Worm (Caenorhabditis elegans) whole organism, L4 larva: ENCODE results near the gene rga-9.

Source experiments
- F10B5.3 ChIP-seq: sonication (generic microtip); optimal IDR thresholded peaks from 2 replicates; lab custom pipeline; 2016; ENCODE audit warnings: mild to moderate bottlenecking, missing genetic modification characterization, missing compliant biosample characterization
- F37D6.2 ChIP-seq: sonication (generic microtip); optimal IDR thresholded peaks from 2 replicates; lab custom pipeline; 2016; ENCODE audit warnings: mild to moderate bottlenecking, missing genetic modification characterization, missing compliant biosample characterization
- F44E2.7 ChIP-seq: fragments of 200-800 bp; sonication (Bioruptor generic); IDR thresholded peaks from 2 replicates; pipeline ENCODE4 v2.1.2; 2022; ENCODE audit warnings: missing genetic modification characterization, missing compliant biosample characterization
- F49E8.2 ChIP-seq: sonication (generic microtip); optimal IDR thresholded peaks from 2 replicates; lab custom pipeline; 2016; ENCODE audit warnings: missing compliant biosample characterization, mild to moderate bottlenecking, missing genetic modification characterization, borderline replicate concordance
- T26A8.4 ChIP-seq: fragments of 200-800 bp; sonication (Bioruptor generic); IDR thresholded peaks from 2 replicates; pipeline ENCODE4 v1.3.6; 2022; ENCODE audit warnings: missing genetic modification characterization, missing compliant biosample characterization
- Y75B8A.6 ChIP-seq: fragments of 200-800 bp; sonication (Bioruptor generic); IDR thresholded peaks from 2 replicates; pipeline ENCODE4 v1.3.6; 2022; ENCODE audit warnings: missing genetic modification reagents, missing genetic modification characterization, missing compliant biosample characterization
- aly-2 ChIP-seq: sonication (generic microtip); optimal IDR thresholded peaks from 2 replicates; lab custom pipeline; 2018; ENCODE audit warnings: missing biosample characterization, missing genetic modification characterization
- ceh-20 ChIP-seq: fragments of 200-800 bp; sonication (Bioruptor generic); IDR thresholded peaks from 2 replicates; pipeline ENCODE4 v1.3.6; 2022; ENCODE audit warnings: missing genetic modification reagents, missing genetic modification characterization, missing compliant biosample characterization
- daf-16 ChIP-seq, 3 experiments: sonication (generic microtip); optimal IDR thresholded peaks; 2 replicates each; lab custom pipeline; 2016 to 2017; ENCODE audit warnings: missing genetic modification characterization in 3 of 3, missing genetic modification reagents in 3 of 3, mild to moderate bottlenecking in 2 of 3, missing compliant biosample characterization in 2 of 3, missing biosample characterization in 1 of 3, moderate library complexity in 1 of 3
- daf-8 ChIP-seq: fragments of 200-800 bp; sonication (Bioruptor generic); IDR thresholded peaks from 2 replicates; pipeline ENCODE4 v1.3.6; 2022; ENCODE audit warnings: missing genetic modification characterization, missing compliant biosample characterization
- dmd-6 ChIP-seq: fragments of 200-800 bp; sonication (Bioruptor generic); IDR thresholded peaks from 2 replicates; pipeline ENCODE4 v1.3.6; 2022; ENCODE audit warnings: missing genetic modification reagents, missing genetic modification characterization, missing compliant biosample characterization
- dve-1 ChIP-seq: sonication (generic microtip); optimal IDR thresholded peaks from 2 replicates; lab custom pipeline; 2017; ENCODE audit warnings: antibody characterized with exemption, mild to moderate bottlenecking, missing genetic modification characterization, missing compliant biosample characterization; ENCODE audit not compliant: insufficient read depth
- fkh-10 ChIP-seq: fragments of 150-350 bp; optimal IDR thresholded peaks from 2 replicates; lab custom pipeline; 2014; ENCODE audit warnings: missing biosample characterization, missing genetic modification reagents, missing genetic modification characterization
- hlh-11 ChIP-seq: fragments of 200-800 bp; sonication (Bioruptor generic); optimal IDR thresholded peaks from 2 replicates; lab custom pipeline; 2018; ENCODE audit warnings: mild to moderate bottlenecking, missing genetic modification characterization, missing compliant biosample characterization
- hmg-1.1 ChIP-seq: fragments of 200-800 bp; sonication (Bioruptor generic); IDR thresholded peaks from 2 replicates; pipeline ENCODE4 v1.3.6; 2022; ENCODE audit warnings: missing genetic modification reagents, missing genetic modification characterization, missing compliant biosample characterization
- jun-1 ChIP-seq: fragments of 150-350 bp; optimal IDR thresholded peaks from 2 replicates; lab custom pipeline; 2014; ENCODE audit warnings: missing biosample characterization, missing genetic modification reagents, missing genetic modification characterization
- lin-1 ChIP-seq: fragments of 200-800 bp; sonication (Bioruptor generic); IDR thresholded peaks from 2 replicates; pipeline ENCODE4 v1.3.6; 2022; ENCODE audit warnings: missing genetic modification reagents, missing genetic modification characterization, missing compliant biosample characterization
- lin-15B ChIP-seq: fragments of 150-350 bp; sonication (generic microtip); optimal IDR thresholded peaks from 3 replicates; lab custom pipeline; 2014; ENCODE audit warnings: missing biosample characterization, missing genetic modification characterization
- madf-9 ChIP-seq: fragments of 200-800 bp; sonication (Bioruptor generic); conservative IDR thresholded peaks from 2 replicates; pipeline ENCODE4 v1.3.6; 2022; ENCODE audit warnings: missing genetic modification reagents, missing genetic modification characterization, missing compliant biosample characterization
- mdl-1 ChIP-seq, 2 experiments: fragments of 150-350 bp in 1 of 2; sonication (generic microtip) in 1 of 2; optimal IDR thresholded peaks; 2 replicates each; lab custom pipeline; 2014 to 2017; ENCODE audit warnings: missing biosample characterization in 2 of 2, missing genetic modification characterization in 2 of 2
- mes-2 ChIP-seq: sonication (generic microtip); optimal IDR thresholded peaks from 2 replicates; lab custom pipeline; 2016; ENCODE audit warnings: missing genotype, mild to moderate bottlenecking, missing genetic modification characterization, missing compliant biosample characterization; ENCODE audit not compliant: poor library complexity, severe bottlenecking
- mxl-2 ChIP-seq: fragments of 200-800 bp; sonication (Bioruptor generic); conservative IDR thresholded peaks from 2 replicates; pipeline ENCODE4 v1.3.6; 2022; ENCODE audit warnings: missing genetic modification reagents, missing genetic modification characterization, missing compliant biosample characterization
- mxl-3 ChIP-seq: fragments of 200-800 bp; sonication (Bioruptor generic); optimal IDR thresholded peaks from 2 replicates; lab custom pipeline; 2018; ENCODE audit warnings: mild to moderate bottlenecking, missing genetic modification characterization, missing compliant biosample characterization
- nhr-102 ChIP-seq: sonication (generic microtip); optimal IDR thresholded peaks from 2 replicates; lab custom pipeline; 2016; ENCODE audit warnings: mild to moderate bottlenecking, missing genetic modification characterization, moderate library complexity, missing compliant biosample characterization
- nhr-11 ChIP-seq: fragments of 150-350 bp; optimal IDR thresholded peaks from 2 replicates; lab custom pipeline; 2014; ENCODE audit warnings: missing biosample characterization, missing genetic modification characterization
- nhr-237 ChIP-seq: sonication (generic microtip); optimal IDR thresholded peaks from 2 replicates; lab custom pipeline; 2017; ENCODE audit warnings: missing biosample characterization, missing genetic modification characterization
- nhr-25 ChIP-seq: sonication (generic microtip); optimal IDR thresholded peaks from 2 replicates; lab custom pipeline; 2017; ENCODE audit warnings: missing genetic modification characterization, mild to moderate bottlenecking, missing compliant biosample characterization, antibody characterized with exemption, moderate library complexity, borderline replicate concordance; ENCODE audit not compliant: insufficient read depth
- nhr-28 ChIP-seq: fragments of 150-350 bp; optimal IDR thresholded peaks from 2 replicates; lab custom pipeline; 2014; ENCODE audit warnings: missing biosample characterization, missing genetic modification characterization
- nhr-42 ChIP-seq: fragments of 200-800 bp; sonication (Bioruptor generic); IDR thresholded peaks from 2 replicates; pipeline ENCODE4 v1.3.6; 2022; ENCODE audit warnings: missing genetic modification characterization, missing compliant biosample characterization
- nhr-48 ChIP-seq: sonication (generic microtip); optimal IDR thresholded peaks from 2 replicates; lab custom pipeline; 2016; ENCODE audit warnings: mild to moderate bottlenecking, missing genetic modification characterization, missing compliant biosample characterization
- nhr-6 ChIP-seq: fragments of 150-350 bp; optimal IDR thresholded peaks from 2 replicates; lab custom pipeline; 2014; ENCODE audit warnings: missing biosample characterization, missing genetic modification characterization
- php-3 ChIP-seq: fragments of 200-800 bp; sonication (Bioruptor generic); IDR thresholded peaks from 2 replicates; pipeline ENCODE4 v1.3.6; 2022; ENCODE audit warnings: missing genetic modification reagents, missing genetic modification characterization, missing compliant biosample characterization
- pqm-1 ChIP-seq: sonication (generic microtip); optimal IDR thresholded peaks from 2 replicates; lab custom pipeline; 2017; ENCODE audit warnings: missing biosample characterization, missing genetic modification characterization
- rbr-2 ChIP-seq: sonication (generic microtip); optimal IDR thresholded peaks from 2 replicates; lab custom pipeline; 2016; ENCODE audit warnings: missing genotype, missing genetic modification characterization, missing compliant biosample characterization
- saeg-2 ChIP-seq: fragments of 200-800 bp; sonication (Bioruptor generic); IDR thresholded peaks from 2 replicates; pipeline ENCODE4 v1.3.6; 2022; ENCODE audit warnings: missing genetic modification reagents, missing genetic modification characterization, missing compliant biosample characterization
- set-16 ChIP-seq: fragments of 200-800 bp; sonication (Bioruptor generic); IDR thresholded peaks from 2 replicates; pipeline ENCODE4 v1.3.6; 2022; ENCODE audit warnings: missing genetic modification reagents, missing genetic modification characterization, missing compliant biosample characterization
- snpc-4 ChIP-seq: fragments of 150-350 bp; optimal IDR thresholded peaks from 2 replicates; lab custom pipeline; 2014; ENCODE audit warnings: missing biosample characterization, missing genetic modification characterization
- spr-1 ChIP-seq: sonication (generic microtip); optimal IDR thresholded peaks from 2 replicates; lab custom pipeline; 2016; ENCODE audit warnings: mild to moderate bottlenecking, missing genetic modification characterization, missing compliant biosample characterization
- tag-97 ChIP-seq: fragments of 200-800 bp; sonication (Bioruptor generic); IDR thresholded peaks from 2 replicates; pipeline ENCODE4 v1.3.6; 2022; ENCODE audit warnings: missing genetic modification characterization, missing compliant biosample characterization
- tra-1 ChIP-seq: fragments of 200-800 bp; sonication (Bioruptor generic); IDR thresholded peaks from 2 replicates; pipeline ENCODE4 v1.3.6; 2022; ENCODE audit warnings: missing genetic modification reagents, missing genetic modification characterization, missing compliant biosample characterization
- zfp-3 ChIP-seq: fragments of 200-800 bp; sonication (Bioruptor generic); conservative IDR thresholded peaks from 2 replicates; pipeline ENCODE4 v1.3.6; 2022; ENCODE audit warnings: missing genetic modification reagents, missing genetic modification characterization, missing compliant biosample characterization
- zip-2 ChIP-seq: fragments of 150-350 bp; optimal IDR thresholded peaks from 2 replicates; lab custom pipeline; 2014; ENCODE audit warnings: missing biosample characterization, missing genetic modification characterization

Gene rga-9

DNA sequence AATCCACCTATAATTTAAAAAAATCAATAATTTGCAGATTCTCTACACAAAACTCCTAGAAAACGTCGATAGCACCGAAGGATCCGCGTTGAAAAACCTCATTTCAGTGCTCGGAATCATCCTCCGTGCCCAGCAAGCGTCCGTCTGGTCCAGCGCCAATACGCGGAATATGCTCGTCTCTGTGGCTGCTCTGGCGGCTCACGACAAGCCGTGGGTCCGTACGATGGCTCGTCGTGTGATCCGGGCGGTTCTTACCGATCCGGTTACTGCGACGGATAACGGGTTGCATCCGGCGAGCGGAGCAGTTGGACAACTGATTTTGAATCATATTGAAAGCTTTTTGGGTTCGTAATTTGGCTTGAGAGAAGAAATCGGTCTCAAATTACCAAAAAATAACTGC lies 32.4 kb upstream of the rga-9 start:
- TF ChIP-seq dve-1 (tag; lab: Kevin White, UChicago) (no peak), spr-1 (tag; lab: Kevin White, UChicago) (no peak), set-16 (peak; percentile 69; the same call in 1 of the 2 replicates)
- TF ChIP-seq, all 104 proteins: peak for 1

DNA sequence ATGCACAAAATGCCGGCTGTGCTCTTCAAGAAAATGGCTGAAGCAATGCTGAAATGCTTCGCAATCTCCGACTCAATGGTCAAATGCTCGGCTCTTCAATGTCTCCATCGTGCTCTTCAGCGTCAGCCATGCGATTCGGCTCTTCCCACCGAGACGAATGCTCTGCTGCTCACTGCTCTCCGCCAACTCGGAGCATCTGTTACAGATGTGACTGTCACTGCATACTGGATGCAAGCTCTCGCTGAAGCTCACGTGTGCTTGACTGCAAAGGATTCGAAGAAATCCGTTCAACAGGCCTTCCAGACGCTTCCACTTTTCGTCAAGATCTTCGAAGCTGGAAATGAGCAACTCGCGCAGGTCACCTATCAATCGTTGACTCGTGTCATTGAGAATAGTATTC lies 30.9 kb upstream of the rga-9 start:
- no peak for TF ChIP-seq mdl-1 (tag; optimal IDR thresholded peaks at IDR 0.05; lab: Kevin White, UChicago)
- TF ChIP-seq nhr-11 (tag; lab: Kevin White, UChicago): no peak
- TF ChIP-seq php-3 (GFP tag; lab: Robert Waterston, UW): no peak
- no peak for TF ChIP-seq F44E2.7
- TF ChIP-seq set-16: 0 out of 2 replicates have a peak, but pooled peaks have one; percentile 35
- no peak for TF ChIP-seq saeg-2 (GFP tag; lab: Robert Waterston, UW)
- no peak for TF ChIP-seq F10B5.3 (tag; lab: Kevin White, UChicago)
- TF ChIP-seq F37D6.2 (tag; lab: Kevin White, UChicago): no peak
- TF ChIP-seq nhr-6: no peak
- 0 out of 2 replicates have a peak, but pooled peaks have one; percentile 52 for TF ChIP-seq nhr-42 (GFP tag; lab: Robert Waterston, UW)
- no peak for TF ChIP-seq T26A8.4 (GFP tag; lab: Robert Waterston, UW)

DNA sequence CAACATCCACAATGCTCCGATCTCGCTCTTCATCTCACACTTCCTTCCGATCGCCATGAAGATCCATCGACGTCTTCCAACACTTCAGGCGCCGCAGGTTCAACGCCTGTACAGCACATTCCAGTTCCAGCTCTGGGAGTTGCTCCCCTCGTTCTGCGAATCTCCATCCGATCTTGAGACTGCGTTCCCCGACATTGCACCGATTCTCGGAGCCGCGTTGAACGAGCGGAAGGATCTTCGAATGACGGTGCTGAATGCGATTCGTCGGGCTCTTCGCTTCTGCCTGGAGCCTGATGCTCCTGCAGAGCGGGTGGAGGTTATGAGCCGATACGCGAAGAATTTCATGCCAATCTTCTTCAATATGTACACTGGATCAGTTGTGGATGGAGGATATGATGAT lies 28.3 kb upstream of the rga-9 start:
- TF ChIP-seq set-16 (peak; percentile 81), nhr-28 (tag; lab: Kevin White, UChicago) (no peak)
- TF ChIP-seq, all 104 proteins: peak for 1

DNA sequence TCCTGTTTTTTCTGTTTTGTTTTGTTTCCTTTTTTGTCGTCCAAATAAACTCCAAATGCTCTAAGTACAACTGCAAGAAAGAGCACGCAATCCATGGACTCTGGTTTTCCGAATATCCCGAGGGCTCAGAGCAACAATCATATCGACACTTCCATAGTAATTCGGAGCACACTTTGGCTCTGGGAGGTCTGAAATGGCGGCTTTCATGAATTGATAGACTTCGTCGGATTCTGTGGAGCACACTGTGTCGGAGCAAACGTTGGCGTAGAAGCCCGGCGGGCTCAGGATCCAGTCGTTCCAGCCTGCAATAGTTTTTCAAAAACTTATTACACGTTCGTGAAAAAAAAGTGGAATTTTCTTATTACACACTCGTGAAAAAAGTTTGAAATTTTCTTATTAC lies 23.1 kb upstream of the rga-9 start:
- TF ChIP-seq mes-2 (no peak), nhr-42 (GFP tag; lab: Robert Waterston, UW) (peak; percentile 55; the same call in 1 of the 2 replicates), lin-15B (tag; lab: Kevin White, UChicago) (no peak), zfp-3 (GFP tag; lab: Robert Waterston, UW) (0 out of 2 replicates have a peak, but pooled peaks have one; percentile 33), aly-2 (tag; lab: Kevin White, UChicago) (no peak), Y75B8A.6 (no peak), mxl-3 (GFP tag; lab: Kevin White, UChicago) (no peak), ceh-20 (GFP tag; lab: Robert Waterston, UW) (no peak), mxl-2 (GFP tag; lab: Robert Waterston, UW) (no peak), nhr-11 (tag; lab: Kevin White, UChicago) (no peak)
- TF ChIP-seq, all 104 proteins: peak for 2

- TF ChIP-seq nhr-25 (tag; lab: Kevin White, UChicago) (no peak), hlh-11 (peak; percentile 73), daf-16 (GFP tag; optimal IDR thresholded peaks at IDR 0.05; lab: Kevin White, UChicago) (peak in 1 of 2 experiments; percentile 88), daf-16 (tag; optimal IDR thresholded peaks at IDR 0.05; lab: Kevin White, UChicago) (peak; percentile 75), php-3 (GFP tag; lab: Robert Waterston, UW) (peak; percentile 42; the same call in 1 of the 2 replicates), jun-1 (no peak), fkh-10 (GFP tag; lab: Kevin White, UChicago) (no peak), nhr-237 (tag; lab: Kevin White, UChicago) (no peak), madf-9 (GFP tag; lab: Robert Waterston, UW) (no peak), daf-8 (GFP tag; lab: Robert Waterston, UW) (no peak), nhr-102 (tag; lab: Kevin White, UChicago) (peak; percentile 64), rbr-2 (tag; lab: Kevin White, UChicago) (no peak), tag-97 (GFP tag; lab: Robert Waterston, UW) (no peak), tra-1 (0 out of 2 replicates have a peak, but pooled peaks have one; percentile 43), snpc-4 (tag; lab: Kevin White, UChicago) (no peak), nhr-28 (tag; lab: Kevin White, UChicago) (peak; percentile 7), lin-1 (GFP tag; lab: Robert Waterston, UW) (0 out of 2 replicates have a peak, but pooled peaks have one; percentile 21), dve-1 (tag; lab: Kevin White, UChicago) (peak; percentile 79), dmd-6 (GFP tag; lab: Robert Waterston, UW) (peak; percentile 94), T26A8.4 (GFP tag; lab: Robert Waterston, UW) (no peak), hmg-1.1 (GFP tag; lab: Robert Waterston, UW) (no peak), zip-2 (tag; lab: Kevin White, UChicago) (no peak), pqm-1 (tag; lab: Kevin White, UChicago) (peak; percentile 4), nhr-48 (tag; lab: Kevin White, UChicago) (peak; percentile 75), F49E8.2 (no peak)
Measured at ce11 chrII:15251593-15251992, 16.4 kb upstream of the rga-9 start, which contains the start of gene tig-3. Gene tig-3, minus strand, starts transcription at chrII:15251792.
